Worm (Caenorhabditis elegans) whole organism, L3 larva: ENCODE results near the gene smc-4.

Source experiments
- R02D3.7 ChIP-seq: fragments of 150-350 bp; optimal IDR thresholded peaks from 2 replicates; lab custom pipeline; 2014; ENCODE audit warnings: missing biosample characterization, missing genetic modification characterization
- ama-1 ChIP-seq: fragments of 150-350 bp; optimal IDR thresholded peaks from 2 replicates; lab custom pipeline; 2018
- ceh-16 ChIP-seq: sonication (generic microtip); optimal IDR thresholded peaks from 2 replicates; lab custom pipeline; 2017; ENCODE audit warnings: missing biosample characterization, missing genetic modification characterization
- ceh-28 ChIP-seq: fragments of 150-350 bp; optimal IDR thresholded peaks from 2 replicates; lab custom pipeline; 2014; ENCODE audit warnings: missing biosample characterization, missing genetic modification reagents, missing genetic modification characterization
- ceh-82 ChIP-seq: fragments of 150-350 bp; optimal IDR thresholded peaks from 2 replicates; lab custom pipeline; 2014; ENCODE audit warnings: missing biosample characterization, missing genetic modification characterization
- ceh-9 ChIP-seq: sonication (generic microtip); optimal IDR thresholded peaks from 2 replicates; lab custom pipeline; 2018; ENCODE audit warnings: missing biosample characterization, missing genetic modification characterization
- daf-12 ChIP-seq: fragments of 150-350 bp; optimal IDR thresholded peaks from 2 replicates; lab custom pipeline; 2014; ENCODE audit warnings: missing biosample characterization, missing genetic modification reagents, missing genetic modification characterization
- egl-27 ChIP-seq: sonication (generic microtip); optimal IDR thresholded peaks from 4 replicates; lab custom pipeline; 2017; ENCODE audit warnings: missing biosample characterization, missing genetic modification reagents, missing genetic modification characterization
- elt-2 ChIP-seq: sonication (generic microtip); optimal IDR thresholded peaks from 2 replicates; lab custom pipeline; 2016; ENCODE audit warnings: missing genetic modification reagents, mild to moderate bottlenecking, missing genetic modification characterization, missing compliant biosample characterization
- elt-3 ChIP-seq, 3 experiments: fragments of 150-350 bp in 1 of 3; sonication (generic microtip) in 2 of 3; optimal IDR thresholded peaks; 2 replicates in 2 of 3; 4 replicates in 1 of 3; lab custom pipeline; 2014 to 2017; ENCODE audit warnings: missing biosample characterization in 3 of 3, missing genetic modification characterization in 3 of 3
- fkh-10 ChIP-seq: sonication (generic microtip); optimal IDR thresholded peaks from 2 replicates; lab custom pipeline; 2017; ENCODE audit warnings: missing biosample characterization, missing genetic modification reagents, missing genetic modification characterization
- fkh-2 ChIP-seq: fragments of 150-350 bp; optimal IDR thresholded peaks from 2 replicates; lab custom pipeline; 2014; ENCODE audit warnings: missing biosample characterization, missing genetic modification reagents, missing genetic modification characterization
- jun-1 ChIP-seq: fragments of 150-350 bp; optimal IDR thresholded peaks from 2 replicates; lab custom pipeline; 2014; ENCODE audit warnings: missing biosample characterization, missing genetic modification reagents, missing genetic modification characterization
- lin-15B ChIP-seq: fragments of 150-350 bp; optimal IDR thresholded peaks from 2 replicates; lab custom pipeline; 2014; ENCODE audit warnings: missing biosample characterization, missing genetic modification characterization
- lin-39 ChIP-seq: fragments of 150-350 bp; optimal IDR thresholded peaks from 2 replicates; lab custom pipeline; 2018; ENCODE audit warnings: missing biosample characterization, missing genetic modification reagents, missing genetic modification characterization
- lsy-12 ChIP-seq: sonication (generic microtip); optimal IDR thresholded peaks from 2 replicates; lab custom pipeline; 2016; ENCODE audit warnings: mild to moderate bottlenecking, missing genetic modification characterization, missing compliant biosample characterization
- mdl-1 ChIP-seq: fragments of 150-350 bp; optimal IDR thresholded peaks from 2 replicates; lab custom pipeline; 2014; ENCODE audit warnings: missing biosample characterization, missing genetic modification characterization
- nfya-1 ChIP-seq: sonication (generic microtip); optimal IDR thresholded peaks from 2 replicates; lab custom pipeline; 2017; ENCODE audit warnings: missing genetic modification characterization, mild to moderate bottlenecking, missing compliant biosample characterization, antibody characterized with exemption, moderate library complexity; ENCODE audit not compliant: insufficient read depth
- nhr-12 ChIP-seq: fragments of 150-350 bp; optimal IDR thresholded peaks from 2 replicates; lab custom pipeline; 2014; ENCODE audit warnings: missing biosample characterization, missing genetic modification characterization
- nhr-23 ChIP-seq: fragments of 150-350 bp; optimal IDR thresholded peaks from 2 replicates; lab custom pipeline; 2014; ENCODE audit warnings: missing biosample characterization, missing genetic modification reagents, missing genetic modification characterization
- nhr-237 ChIP-seq: fragments of 150-350 bp; optimal IDR thresholded peaks from 2 replicates; lab custom pipeline; 2014; ENCODE audit warnings: missing biosample characterization, missing genetic modification characterization
- nhr-25 ChIP-seq: sonication (generic microtip); optimal IDR thresholded peaks from 2 replicates; lab custom pipeline; 2017; ENCODE audit warnings: missing biosample characterization, missing genetic modification characterization
- nhr-28 ChIP-seq: fragments of 150-350 bp; optimal IDR thresholded peaks from 2 replicates; lab custom pipeline; 2014; ENCODE audit warnings: missing biosample characterization, missing genetic modification characterization
- nhr-43 ChIP-seq: sonication (generic microtip); optimal IDR thresholded peaks from 2 replicates; lab custom pipeline; 2016; ENCODE audit warnings: mild to moderate bottlenecking, missing genetic modification characterization, missing compliant biosample characterization; ENCODE audit not compliant: poor library complexity, severe bottlenecking
- nhr-67 ChIP-seq: fragments of 150-350 bp; optimal IDR thresholded peaks from 2 replicates; lab custom pipeline; 2014; ENCODE audit warnings: missing biosample characterization, missing genetic modification characterization
- nhr-76 ChIP-seq: fragments of 150-350 bp; sonication (generic microtip); optimal IDR thresholded peaks from 5 replicates; lab custom pipeline; 2014; ENCODE audit warnings: missing biosample characterization, missing genetic modification characterization
- pha-4 ChIP-seq: fragments of 150-350 bp; optimal IDR thresholded peaks from 2 replicates; lab custom pipeline; 2014; ENCODE audit warnings: missing biosample characterization, missing genetic modification reagents, missing genetic modification characterization
- pqm-1 ChIP-seq: fragments of 150-350 bp; optimal IDR thresholded peaks from 2 replicates; lab custom pipeline; 2017; ENCODE audit warnings: missing biosample characterization, missing genetic modification characterization, inconsistent platforms
- skn-1 ChIP-seq: fragments of 150-350 bp; optimal IDR thresholded peaks from 2 replicates; lab custom pipeline; 2014; ENCODE audit warnings: missing biosample characterization, missing genetic modification characterization
- snpc-4 ChIP-seq: fragments of 150-350 bp; optimal IDR thresholded peaks from 2 replicates; lab custom pipeline; 2014; ENCODE audit warnings: missing biosample characterization, missing genetic modification characterization
- unc-39 ChIP-seq: sonication (generic microtip); optimal IDR thresholded peaks from 4 replicates; lab custom pipeline; 2017; ENCODE audit warnings: missing biosample characterization, missing genetic modification characterization
- zag-1 ChIP-seq: fragments of 150-350 bp; optimal IDR thresholded peaks from 2 replicates; lab custom pipeline; 2014; ENCODE audit warnings: missing biosample characterization, missing genetic modification characterization
- ztf-4 ChIP-seq: fragments of 150-350 bp; optimal IDR thresholded peaks from 2 replicates; lab custom pipeline; 2014; ENCODE audit warnings: missing biosample characterization, missing genetic modification characterization

The smc-4 gene

DNA sequence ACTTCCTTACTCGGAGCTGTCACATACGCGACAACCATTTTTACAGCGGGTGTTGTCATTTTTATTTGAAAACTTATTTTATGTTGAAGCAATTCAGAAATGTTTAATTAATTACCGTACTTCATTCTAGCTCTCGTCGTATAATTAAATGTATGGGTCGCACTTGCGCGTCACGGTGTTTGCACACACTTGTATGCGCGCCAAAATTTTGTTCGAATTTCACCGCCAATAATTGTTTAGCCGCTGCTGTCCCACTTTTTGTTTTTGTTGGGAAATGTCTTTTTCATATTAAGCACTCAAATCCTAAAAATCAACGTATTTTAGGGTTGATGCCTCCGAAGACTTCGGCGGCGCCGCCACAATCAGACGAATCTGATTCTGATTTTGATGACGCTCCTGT is at the start of gene smc-4, which contains the start of gene F35G12.7:
Gene smc-4, plus strand, starts transcription at position 325 of the 400 bp plus-strand sequence.
Gene F35G12.7, minus strand, starts transcription at position 154 of the 400 bp plus-strand sequence.
- TF ChIP-seq pha-4 (tag; lab: Kevin White, UChicago) (peak; percentile 73), daf-12 (tag; lab: Kevin White, UChicago) (no peak), nhr-76 (no peak), nhr-25 (tag; lab: Kevin White, UChicago) (peak; percentile 32), ceh-82 (tag; lab: Kevin White, UChicago) (no peak), elt-2 (tag; lab: Kevin White, UChicago) (peak; percentile 25), nhr-12 (tag; lab: Kevin White, UChicago) (no peak), nfya-1 (tag; lab: Kevin White, UChicago) (peak; percentile 90), nhr-23 (peak; percentile 73), lsy-12 (tag; lab: Kevin White, UChicago) (no peak), ceh-28 (tag; lab: Kevin White, UChicago) (peak; percentile 9), lin-15B (tag; lab: Kevin White, UChicago) (peak; percentile 26)

DNA sequence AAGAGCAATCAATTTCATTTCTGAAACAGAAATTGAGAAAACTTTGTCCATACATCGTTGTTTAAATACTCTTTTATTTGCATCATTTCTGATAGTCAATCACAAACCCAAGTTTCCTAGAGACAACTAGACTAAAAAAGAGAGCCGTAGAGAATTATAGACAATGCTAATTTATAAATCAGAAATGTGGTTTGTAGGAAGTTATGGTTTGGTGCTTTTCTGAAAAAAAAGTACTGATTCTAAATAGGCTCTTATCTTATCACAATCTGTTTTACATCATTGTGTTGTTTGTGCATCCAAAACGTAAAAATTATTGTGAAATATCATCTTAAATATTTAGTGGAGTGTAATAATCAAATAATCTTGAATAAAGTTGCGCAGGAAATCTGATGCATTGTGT is 46.7 kb upstream of the smc-4 start, which contains the start of gene ugt-62:
Gene ugt-62, minus strand, starts transcription at position 20 of the 400 bp plus-strand sequence.
- TF ChIP-seq elt-2 (tag; lab: Kevin White, UChicago) (peak; percentile 92), lin-39 (tag; lab: Kevin White, UChicago) (no peak), pqm-1 (tag; lab: Kevin White, UChicago) (peak; percentile 75), nhr-28 (tag; lab: Kevin White, UChicago) (no peak), R02D3.7 (tag; lab: Kevin White, UChicago) (no peak), fkh-2 (tag; lab: Kevin White, UChicago) (no peak)

DNA sequence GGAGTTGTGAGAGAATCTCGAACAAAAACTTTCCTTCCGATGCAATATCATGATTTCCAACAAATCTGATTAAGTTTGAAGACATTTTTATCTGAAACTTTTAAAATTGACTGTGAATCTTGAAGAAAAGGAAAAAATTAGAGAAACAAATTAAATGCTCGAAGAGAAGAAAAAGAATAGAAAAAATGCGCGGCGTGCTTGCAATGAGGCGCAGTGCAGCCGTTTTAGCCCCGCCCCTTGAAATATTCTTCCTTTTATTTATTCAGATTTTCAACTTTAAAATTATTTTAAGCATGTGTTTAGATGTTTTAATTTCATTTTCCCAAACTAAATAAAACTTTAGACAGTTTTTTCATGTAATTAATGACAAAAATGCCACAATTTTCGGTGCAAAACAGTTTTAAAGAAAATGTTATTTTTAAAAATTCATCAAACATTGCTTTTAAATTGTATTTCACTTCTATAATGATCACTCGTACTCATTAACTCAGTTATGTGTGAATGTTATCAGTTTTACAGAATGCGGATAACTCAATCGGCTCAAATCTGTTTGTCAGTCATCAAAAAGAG is 44.9 kb upstream of the smc-4 start, which contains the start of the genes mrps-34 and cisd-3.1:
Gene mrps-34, minus strand, starts transcription at position 91 of the 570 bp plus-strand sequence.
Gene cisd-3.1, plus strand, starts transcription at position 520 of the 570 bp plus-strand sequence.
- no peak for TF ChIP-seq nhr-43 (tag; lab: Kevin White, UChicago)
- no peak for TF ChIP-seq fkh-2 (tag; lab: Kevin White, UChicago)
- no peak for TF ChIP-seq nhr-28 (tag; lab: Kevin White, UChicago)
- TF ChIP-seq jun-1 (tag; lab: Kevin White, UChicago), result no peak
- TF ChIP-seq nfya-1 (tag; lab: Kevin White, UChicago), result peak; percentile 46
- TF ChIP-seq pha-4 (tag; lab: Kevin White, UChicago), result peak; percentile 42
- no peak for TF ChIP-seq nhr-237 (tag; lab: Kevin White, UChicago)
- no peak for TF ChIP-seq lin-15B (tag; lab: Kevin White, UChicago)
- TF ChIP-seq snpc-4 (tag; lab: Kevin White, UChicago), result peak; percentile 1
- no peak for TF ChIP-seq nhr-67 (tag; lab: Kevin White, UChicago)
- no peak for TF ChIP-seq fkh-10 (GFP tag; lab: Kevin White, UChicago)

DNA sequence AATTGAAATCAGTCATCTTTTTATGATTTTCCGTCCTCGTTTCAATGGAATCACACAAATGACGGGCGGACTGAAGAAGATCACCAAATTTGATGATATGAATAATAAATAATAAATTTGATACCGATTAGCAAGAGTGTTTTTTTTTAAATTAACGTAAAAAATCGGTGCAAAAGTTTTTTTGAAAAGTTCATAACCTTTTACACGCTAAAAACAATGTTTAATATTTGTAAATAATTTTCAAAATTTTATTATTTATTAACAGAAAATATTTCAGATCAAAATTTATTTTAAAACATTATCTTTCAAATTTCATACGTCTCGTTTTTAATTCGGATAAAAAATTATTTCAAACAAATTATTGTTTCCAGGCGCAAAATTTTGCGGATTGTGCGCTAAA is 42.3 kb upstream of the smc-4 start, which contains the start of gene M88.3:
Gene M88.3, minus strand, starts transcription at position 101 of the 400 bp plus-strand sequence.
- TF ChIP-seq nhr-12 (tag; lab: Kevin White, UChicago) (no peak), nhr-237 (tag; lab: Kevin White, UChicago) (no peak), ceh-9 (tag; lab: Kevin White, UChicago) (no peak), nhr-67 (tag; lab: Kevin White, UChicago) (no peak), ceh-16 (tag; lab: Kevin White, UChicago) (no peak), nhr-28 (tag; lab: Kevin White, UChicago) (no peak), daf-12 (tag; lab: Kevin White, UChicago) (no peak), ztf-4 (tag; lab: Kevin White, UChicago) (no peak)

DNA sequence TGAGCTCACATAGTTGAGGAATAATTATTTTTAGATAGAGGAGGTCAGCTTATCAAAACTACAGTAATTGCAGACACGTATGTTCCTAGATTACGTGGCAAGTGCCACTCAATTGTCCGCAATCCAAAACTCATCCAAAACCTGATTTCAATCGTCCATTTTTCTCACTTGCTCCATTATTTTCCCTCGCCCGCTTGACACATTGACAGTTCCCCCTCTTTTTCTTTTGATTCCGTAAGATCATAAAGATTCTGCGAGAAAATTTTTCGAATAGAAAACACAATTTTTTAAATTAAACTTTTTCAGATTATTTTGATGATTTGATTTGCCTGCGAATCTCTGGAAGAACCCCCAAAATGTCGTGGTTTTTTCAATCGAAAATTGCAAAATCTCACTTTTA is 38.6 kb upstream of the smc-4 start, which contains the start of gene M88.4:
Gene M88.4, plus strand, starts transcription at position 301 of the 400 bp plus-strand sequence.
- TF ChIP-seq elt-3 (tag; optimal IDR thresholded peaks at IDR 0.05; lab: Kevin White, UChicago), result no peak
- no peak for TF ChIP-seq egl-27
- no peak for TF ChIP-seq unc-39 (tag; lab: Kevin White, UChicago)
- no peak for TF ChIP-seq nhr-28 (tag; lab: Kevin White, UChicago)
- TF ChIP-seq R02D3.7 (tag; lab: Kevin White, UChicago), result no peak
- TF ChIP-seq lsy-12 (tag; lab: Kevin White, UChicago), result no peak
- no peak for TF ChIP-seq lin-39 (tag; lab: Kevin White, UChicago)
- no peak for TF ChIP-seq zag-1
- TF ChIP-seq ceh-28 (tag; lab: Kevin White, UChicago), result no peak
- TF ChIP-seq nfya-1 (tag; lab: Kevin White, UChicago), result no peak
- no peak for TF ChIP-seq mdl-1
- TF ChIP-seq ceh-16 (tag; lab: Kevin White, UChicago), result no peak
- TF ChIP-seq nhr-12 (tag; lab: Kevin White, UChicago), result no peak
- TF ChIP-seq nhr-25 (tag; lab: Kevin White, UChicago), result no peak
- no peak for TF ChIP-seq ama-1
- no peak for TF ChIP-seq skn-1
